Worm (Caenorhabditis elegans): Measurements from ENCODE around the gene T28C12.15.

T28C12.15 gene

DNA sequence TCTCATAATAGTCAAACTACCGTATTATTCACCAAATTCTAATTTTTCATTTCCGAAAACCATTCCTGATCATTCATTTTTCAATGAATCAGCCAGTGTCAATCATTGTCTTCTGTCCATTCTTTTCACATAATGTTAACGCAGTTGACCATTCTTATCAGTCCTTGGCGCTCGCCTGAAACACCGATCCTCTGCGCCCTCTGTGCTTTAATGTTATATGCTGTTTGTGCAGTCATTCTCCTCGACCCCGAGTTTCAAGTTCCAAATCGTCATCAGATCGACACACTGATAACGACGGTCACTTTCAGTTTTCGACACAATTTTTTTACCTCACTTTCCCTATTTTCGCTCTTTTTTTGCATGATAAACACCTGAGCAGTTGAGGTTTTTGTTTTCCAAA, 25.3 kb upstream of the T28C12.15 start:
- no peak for TF ChIP-seq madf-6 (GFP tag; IDR thresholded peaks at IDR 0.05)
- peak; percentile 85 for TF ChIP-seq ets-4 (GFP tag; optimal IDR thresholded peaks at IDR 0.05)
- TF ChIP-seq hsf-1 (GFP tag; IDR thresholded peaks at IDR 0.05): no peak
- no peak for TF ChIP-seq snpc-4 (GFP tag; optimal IDR thresholded peaks at IDR 0.05)
- no peak for TF ChIP-seq snpc-4 (tag; optimal IDR thresholded peaks at IDR 0.05)
- TF ChIP-seq zim-3 (tag; optimal IDR thresholded peaks at IDR 0.05): no peak
- TF ChIP-seq mcd-1 (GFP tag; IDR thresholded peaks at IDR 0.05): no peak
- peak; percentile 62 for TF ChIP-seq dox-1 (GFP tag; IDR thresholded peaks at IDR 0.05)
- no peak for TF ChIP-seq lin-40 (tag; optimal IDR thresholded peaks at IDR 0.05)
- no peak for TF ChIP-seq F37B4.10 (GFP tag; IDR thresholded peaks at IDR 0.05)
- TF ChIP-seq C17E4.6 (GFP tag; IDR thresholded peaks at IDR 0.05): no peak
- TF ChIP-seq mxl-1 (tag; optimal IDR thresholded peaks at IDR 0.05): no peak
- no peak for TF ChIP-seq madf-10 (tag; optimal IDR thresholded peaks at IDR 0.05)
- peak; percentile 2 for TF ChIP-seq pha-4 (tag; optimal IDR thresholded peaks at IDR 0.05)
- no peak for TF ChIP-seq nfya-2 (GFP tag; IDR thresholded peaks at IDR 0.05)
- no peak for TF ChIP-seq ztf-22 (GFP tag; optimal IDR thresholded peaks at IDR 0.05)
- no peak for TF ChIP-seq attf-5 (GFP tag; optimal IDR thresholded peaks at IDR 0.05)
- no peak for TF ChIP-seq ZK185.1 (tag; optimal IDR thresholded peaks at IDR 0.05; ENCODE audit: poor library complexity, severe bottlenecking)
- TF ChIP-seq Y79H2A.3 (GFP tag; conservative IDR thresholded peaks at IDR 0.05): no peak
- no peak for TF ChIP-seq B0261.1 (tag; optimal IDR thresholded peaks at IDR 0.05)
- TF ChIP-seq ceh-40 (GFP tag; IDR thresholded peaks at IDR 0.05): 0 out of 2 replicates have a peak, but pooled peaks have one; percentile 13
- no peak for TF ChIP-seq hlh-26 (GFP tag; conservative IDR thresholded peaks at IDR 0.05)
- TF ChIP-seq K11D2.4 (GFP tag; IDR thresholded peaks at IDR 0.05): no peak
- TF ChIP-seq F23B12.7 (tag; optimal IDR thresholded peaks at IDR 0.05; ENCODE audit: insufficient read depth): no peak
- peak; percentile 98 for TF ChIP-seq nhr-80 (tag; optimal IDR thresholded peaks at IDR 0.05)
- no peak for TF ChIP-seq hrde-1 (tag; optimal IDR thresholded peaks at IDR 0.05; ENCODE audit: borderline replicate concordance)
- TF ChIP-seq lin-26 (GFP tag; IDR thresholded peaks at IDR 0.05): no peak
- TF ChIP-seq athp-1 (tag; optimal IDR thresholded peaks at IDR 0.05): no peak
- no peak for TF ChIP-seq ccch-3 (GFP tag; optimal IDR thresholded peaks at IDR 0.05)
- no peak for TF ChIP-seq ekl-4 (GFP tag; IDR thresholded peaks at IDR 0.05)
- no peak for TF ChIP-seq hlh-12 (tag; optimal IDR thresholded peaks at IDR 0.05)
- no peak for TF ChIP-seq F57C9.4 (tag; optimal IDR thresholded peaks at IDR 0.05)
- no peak for TF ChIP-seq B0019.2 (GFP tag; conservative IDR thresholded peaks at IDR 0.05)
- no peak for TF ChIP-seq F49E8.2 (tag; optimal IDR thresholded peaks at IDR 0.05; ENCODE audit: insufficient read depth)
- peak; percentile 21 for TF ChIP-seq atf-7 (tag; optimal IDR thresholded peaks at IDR 0.05)
- TF ChIP-seq cebp-1 (GFP tag; IDR thresholded peaks at IDR 0.05): no peak
- peak; percentile 42 for TF ChIP-seq cebp-1 (tag; optimal IDR thresholded peaks at IDR 0.05)
- TF ChIP-seq D2030.7 (GFP tag; IDR thresholded peaks at IDR 0.05): no peak
- TF ChIP-seq lir-1 (GFP tag; conservative IDR thresholded peaks at IDR 0.05): no peak
- no peak for TF ChIP-seq sea-2 (GFP tag; IDR thresholded peaks at IDR 0.05)
- TF ChIP-seq nfya-1 (tag; optimal IDR thresholded peaks at IDR 0.05; ENCODE audit: borderline replicate concordance, insufficient read depth): no peak
- no peak for TF ChIP-seq aptf-2 (GFP tag; conservative IDR thresholded peaks at IDR 0.05)
- peak; percentile 18 for TF ChIP-seq tbp1 (GFP tag; optimal IDR thresholded peaks at IDR 0.05)
- no peak for TF ChIP-seq Y95B8A.8 (GFP tag; IDR thresholded peaks at IDR 0.05)
- no peak for TF ChIP-seq hmg-1.2 (GFP tag; IDR thresholded peaks at IDR 0.05)
- TF ChIP-seq snpc-1.1 (tag; optimal IDR thresholded peaks at IDR 0.05; ENCODE audit: insufficient read depth): no peak
- no peak for TF ChIP-seq tlf-1 (GFP tag; optimal IDR thresholded peaks at IDR 0.05)
- no peak for TF ChIP-seq ztf-25 (GFP tag; IDR thresholded peaks at IDR 0.05)
- TF ChIP-seq nhr-27 (tag; optimal IDR thresholded peaks at IDR 0.05): no peak
